Worm (Caenorhabditis elegans): ENCODE measurements around the gene otpl-6.
"Not testable (repeated sequence)": the region's sequence is repeated elsewhere in the genome, so short reads cannot be mapped to it uniquely, and the experiment has no call there.

otpl-6 gene

DNA sequence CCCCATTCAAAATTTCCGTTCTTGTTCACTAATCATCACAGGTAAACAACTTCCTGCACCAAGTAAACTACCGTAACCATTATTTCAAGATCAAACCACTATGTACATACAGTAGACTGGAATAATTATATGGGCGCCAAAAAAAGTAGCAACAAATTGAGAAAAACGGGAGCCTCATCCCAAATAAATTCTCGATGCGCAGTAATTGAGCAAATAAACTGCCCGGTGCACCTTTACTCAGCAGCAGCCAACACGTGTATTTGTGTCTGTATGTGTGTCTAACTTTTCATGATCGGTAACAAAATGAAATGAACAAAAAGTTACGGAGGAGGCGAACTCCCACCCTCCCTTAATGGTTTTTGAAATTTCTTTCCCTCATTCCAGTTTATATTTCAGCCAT is 3.3 kb downstream of the otpl-6 start, which contains the start of gene otpl-5:
otpl-5 (plus strand) TSS at position 301 of the 400 bp plus-strand sequence.
- TF ChIP-seq dmd-4 (tag; optimal IDR thresholded peaks at IDR 0.05; ENCODE audit: borderline replicate concordance) (no peak), ceh-24 (tag; optimal IDR thresholded peaks at IDR 0.05) (no peak), hlh-15 (tag; optimal IDR thresholded peaks at IDR 0.05) (no peak), ceh-34 (tag; optimal IDR thresholded peaks at IDR 0.05) (no peak), ref-2 (tag; optimal IDR thresholded peaks at IDR 0.05) (no peak), tbx-2 (tag; optimal IDR thresholded peaks at IDR 0.05) (no peak), ama-1 (optimal IDR thresholded peaks at IDR 0.05) (no peak), elt-4 (tag; optimal IDR thresholded peaks at IDR 0.05) (no peak), pat-9 (tag; optimal IDR thresholded peaks at IDR 0.05) (no peak), tbx-7 (tag; optimal IDR thresholded peaks at IDR 0.05) (no peak), C38D4.7 (GFP tag; optimal IDR thresholded peaks at IDR 0.05) (no peak), ceh-30 (tag; optimal IDR thresholded peaks at IDR 0.05) (no peak), elt-2 (tag; optimal IDR thresholded peaks at IDR 0.05) (no peak), nhr-11 (tag; optimal IDR thresholded peaks at IDR 0.05) (no peak), dve-1 (tag; optimal IDR thresholded peaks at IDR 0.05) (no peak), zip-5 (tag; optimal IDR thresholded peaks at IDR 0.05) (no peak), ceh-22 (tag; optimal IDR thresholded peaks at IDR 0.05) (no peak), fkh-10 (GFP tag; optimal IDR thresholded peaks at IDR 0.05) (no peak)

ce11 chrV:8533067-8533466 is 7.2 kb downstream of the otpl-6 start, which contains the start of the genes his-8 and his-7:
Gene his-8, minus strand, starts transcription at chrV:8533086.
Gene his-7, plus strand, starts transcription at chrV:8533379.
- not testable (repeated sequence) for TF ChIP-seq ttx-3, lim-6, K02D7.2 (tag; optimal IDR thresholded peaks at IDR 0.05)

DNA sequence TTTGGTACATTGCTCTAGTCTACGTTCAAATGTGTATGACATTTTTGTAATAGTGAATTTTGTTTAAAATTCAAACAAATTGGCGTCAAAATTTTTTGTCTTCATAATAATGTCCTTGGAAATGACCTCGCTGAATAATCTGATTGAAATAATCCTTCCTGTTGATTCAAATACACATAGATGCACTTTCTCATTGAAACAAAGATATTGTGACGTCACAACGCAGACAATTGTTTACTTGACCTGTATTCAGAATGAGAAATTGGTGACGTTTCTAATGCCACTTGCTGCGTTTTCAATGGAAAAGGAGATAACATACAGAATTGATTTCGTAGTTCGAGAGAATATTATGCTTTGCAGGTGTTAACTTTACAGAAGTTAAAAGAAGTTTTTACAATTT is 8.0 kb downstream of the otpl-6 start:
- TF ChIP-seq nhr-11 (tag; optimal IDR thresholded peaks at IDR 0.05) (no peak), pqm-1 (tag; optimal IDR thresholded peaks at IDR 0.05) (no peak), C08G9.2 (tag; optimal IDR thresholded peaks at IDR 0.05) (no peak), pros-1 (tag; optimal IDR thresholded peaks at IDR 0.05) (no peak), rnt-1 (tag; optimal IDR thresholded peaks at IDR 0.05) (no peak), F13H6.1 (tag; optimal IDR thresholded peaks at IDR 0.05) (no peak), ceh-18 (tag; optimal IDR thresholded peaks at IDR 0.05) (no peak), sox-2 (GFP tag; IDR thresholded peaks at IDR 0.05) (no peak), unc-55 (GFP tag; optimal IDR thresholded peaks at IDR 0.05) (no peak), C38D4.7 (GFP tag; optimal IDR thresholded peaks at IDR 0.05) (no peak), pha-2 (tag; optimal IDR thresholded peaks at IDR 0.05) (no peak), tbx-7 (tag; optimal IDR thresholded peaks at IDR 0.05) (no peak), Y22D7AL.16 (tag; optimal IDR thresholded peaks at IDR 0.05) (no peak), unc-42 (tag; optimal IDR thresholded peaks at IDR 0.05) (no peak), hlh-13 (GFP tag; optimal IDR thresholded peaks at IDR 0.05) (no peak), ceh-6 (GFP tag; optimal IDR thresholded peaks at IDR 0.05) (no peak), ceh-14 (tag; optimal IDR thresholded peaks at IDR 0.05) (no peak), ceh-31 (tag; optimal IDR thresholded peaks at IDR 0.05) (no peak), ceh-24 (tag; optimal IDR thresholded peaks at IDR 0.05) (no peak), ceh-22 (tag; optimal IDR thresholded peaks at IDR 0.05) (no peak)

DNA sequence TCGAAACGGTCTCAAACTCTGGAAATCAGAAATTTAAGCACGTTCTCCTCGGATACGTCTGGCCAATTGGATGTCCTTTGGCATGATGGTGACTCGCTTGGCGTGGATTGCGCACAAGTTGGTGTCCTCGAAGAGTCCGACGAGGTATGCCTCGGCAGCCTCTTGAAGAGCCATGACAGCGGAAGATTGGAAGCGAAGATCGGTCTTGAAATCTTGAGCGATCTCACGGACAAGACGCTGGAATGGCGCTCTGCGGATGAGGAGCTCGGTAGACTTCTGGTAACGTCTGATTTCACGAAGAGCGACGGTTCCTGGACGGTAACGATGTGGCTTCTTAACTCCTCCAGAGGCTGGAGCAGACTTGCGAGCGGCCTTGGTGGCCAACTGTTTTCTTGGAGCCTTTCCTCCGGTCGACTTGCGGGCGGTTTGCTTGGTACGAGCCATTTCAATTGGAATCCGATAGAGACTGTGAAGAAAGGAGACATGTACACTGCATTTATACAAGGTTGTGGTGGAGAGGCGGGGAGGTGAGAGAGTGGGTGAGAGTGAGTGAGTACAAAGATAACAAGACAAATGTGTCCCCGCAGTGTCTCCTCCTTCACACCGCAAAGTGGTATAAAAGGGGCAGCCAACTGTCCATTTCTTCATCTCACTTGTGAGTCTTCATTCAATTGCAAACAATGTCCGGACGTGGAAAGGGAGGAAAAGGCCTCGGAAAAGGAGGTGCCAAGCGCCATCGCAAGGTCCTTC is 8.8 kb downstream of the otpl-6 start, which contains the start of the genes his-6 and his-5:
his-6 (minus strand) TSS at position 444 of the 750 bp plus-strand sequence.
his-5 (plus strand) TSS at position 681 of the 750 bp plus-strand sequence.
- TF ChIP-seq ceh-31 (tag; optimal IDR thresholded peaks at IDR 0.05) (peak; percentile 52), unc-3 (GFP tag; conservative IDR thresholded peaks at IDR 0.05) (peak; percentile 61), ref-2 (tag; optimal IDR thresholded peaks at IDR 0.05) (peak; percentile 51), sox-2 (GFP tag; IDR thresholded peaks at IDR 0.05) (peak; percentile 30)
- TF ChIP-seq unc-3 (tag; optimal IDR thresholded peaks at IDR 0.05), result not testable (repeated sequence)

All from whole organism, late embryonic.